Fruit fly (Drosophila melanogaster): ENCODE results near the gene CG5280.

CG5280 gene

DNA sequence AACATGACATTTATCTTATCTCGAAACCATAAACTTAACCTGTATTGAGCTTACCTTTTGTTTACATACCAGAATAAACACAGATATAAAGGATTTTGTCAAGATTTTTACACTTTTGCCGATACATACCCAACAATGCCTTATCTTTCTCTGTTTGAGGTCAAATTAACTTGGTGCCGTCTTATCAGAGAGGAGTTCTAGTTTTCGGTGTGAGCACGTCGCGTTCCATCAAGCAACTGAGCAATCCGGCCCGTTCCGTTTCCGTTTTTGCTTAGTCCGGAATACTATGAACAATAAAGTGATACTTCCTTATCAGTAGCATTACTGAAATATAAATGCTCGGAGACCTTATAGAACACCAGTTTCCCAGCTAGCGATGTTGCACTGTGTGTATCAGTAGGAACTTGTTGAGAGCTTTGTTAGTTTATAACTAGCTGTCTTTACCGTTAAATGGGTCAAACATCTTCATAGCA is 4.1 kb downstream of the CG5280 start, which contains the start of gene Galk (continued):
- no peak for TF ChIP-seq D19A (tag; optimal IDR thresholded peaks at IDR 0.05)
- peak; percentile 52 for TF ChIP-seq Adf1 (GFP tag; IDR thresholded peaks at IDR 0.05)
- no peak for TF ChIP-seq dmrt99B (tag; optimal IDR thresholded peaks at IDR 0.05)
- TF ChIP-seq CG4707 (GFP tag; optimal IDR thresholded peaks at IDR 0.05), result peak; percentile 53
- TF ChIP-seq pb (GFP tag; optimal IDR thresholded peaks at IDR 0.05), result no peak
- TF ChIP-seq CG8359 (GFP tag; optimal IDR thresholded peaks at IDR 0.05; ENCODE audit: borderline replicate concordance), result no peak
- TF ChIP-seq CG1233 (GFP tag; optimal IDR thresholded peaks at IDR 0.05), result peak; percentile 4
- no peak for TF ChIP-seq hbn (GFP tag; IDR thresholded peaks at IDR 0.05; ENCODE audit: partially characterized antibody)
- TF ChIP-seq pzg (GFP tag; optimal IDR thresholded peaks at IDR 0.05), result no peak
- no peak for TF ChIP-seq ham (GFP tag; IDR thresholded peaks at IDR 0.05)
- TF ChIP-seq ranshi (GFP tag; IDR thresholded peaks at IDR 0.05), result peak; percentile 59; the same call in 1 of the 2 replicates
- peak; percentile 24 for TF ChIP-seq CG7786 (GFP tag; optimal IDR thresholded peaks at IDR 0.05)
- TF ChIP-seq Fer2 (tag; optimal IDR thresholded peaks at IDR 0.05), result no peak
- TF ChIP-seq fd102C (GFP tag; optimal IDR thresholded peaks at IDR 0.05), result no peak
- peak; percentile 70; the same call in 1 of the 3 replicates for TF ChIP-seq CG2889 (GFP tag; IDR thresholded peaks at IDR 0.05)
- no peak for TF ChIP-seq trh (GFP tag; optimal IDR thresholded peaks at IDR 0.05)
- 0 out of 2 replicates have a peak, but pooled peaks have one; percentile 10 for TF ChIP-seq seq (GFP tag; IDR thresholded peaks at IDR 0.05)
- peak; percentile 31; the same call in 1 of the 2 replicates for TF ChIP-seq cas (GFP tag; IDR thresholded peaks at IDR 0.05)
- TF ChIP-seq Dref (GFP tag; IDR thresholded peaks at IDR 0.05), result no peak
- peak; percentile 67 for TF ChIP-seq Ada2b (GFP tag; IDR thresholded peaks at IDR 0.05)
- no peak for TF ChIP-seq CG7271 (tag; optimal IDR thresholded peaks at IDR 0.05)
- TF ChIP-seq CG7928 (GFP tag; optimal IDR thresholded peaks at IDR 0.05), result no peak
- no peak for TF ChIP-seq peb (GFP tag; IDR thresholded peaks at IDR 0.05)
- no peak; the same call in 1 of the 2 replicates for TF ChIP-seq Xrp1 (GFP tag; IDR thresholded peaks at IDR 0.05)
- TF ChIP-seq eyg (GFP tag; optimal IDR thresholded peaks at IDR 0.05), result no peak
- TF ChIP-seq Myb (GFP tag; optimal IDR thresholded peaks at IDR 0.05), result no peak
- peak; percentile 22 for TF ChIP-seq CG30403 (GFP tag; optimal IDR thresholded peaks at IDR 0.05)
- TF ChIP-seq Sry-δ (GFP tag; optimal IDR thresholded peaks at IDR 0.05), result no peak
- no peak for TF ChIP-seq Hmx (GFP tag; optimal IDR thresholded peaks at IDR 0.05)
- TF ChIP-seq CG33557 (GFP tag; optimal IDR thresholded peaks at IDR 0.05), result peak; percentile 56
- TF ChIP-seq CTCF (GFP tag; optimal IDR thresholded peaks at IDR 0.05), result no peak
- no peak for TF ChIP-seq CG10321 (GFP tag; IDR thresholded peaks at IDR 0.05)
- TF ChIP-seq CG8388 (GFP tag; optimal IDR thresholded peaks at IDR 0.05), result no peak
- no peak for TF ChIP-seq gem (tag; optimal IDR thresholded peaks at IDR 0.05)
- TF ChIP-seq en (GFP tag; optimal IDR thresholded peaks at IDR 0.05), result no peak
- TF ChIP-seq CG32767 (GFP tag; IDR thresholded peaks at IDR 0.05), result no peak
- TF ChIP-seq Sin3A (optimal IDR thresholded peaks at IDR 0.05), result no peak
- no peak for TF ChIP-seq CG9797 (GFP tag; optimal IDR thresholded peaks at IDR 0.05)
- TF ChIP-seq pho (GFP tag; optimal IDR thresholded peaks at IDR 0.05), result peak; percentile 36
- TF ChIP-seq amos (GFP tag; IDR thresholded peaks at IDR 0.05; ENCODE audit: partially characterized antibody), result no peak
- TF ChIP-seq lab (GFP tag; optimal IDR thresholded peaks at IDR 0.05), result peak; percentile 85
- TF ChIP-seq CG4617 (GFP tag; optimal IDR thresholded peaks at IDR 0.05; ENCODE audit: borderline replicate concordance), result no peak
- TF ChIP-seq CkIIα-i1 (GFP tag; IDR thresholded peaks at IDR 0.05), result no peak
- peak; percentile 87 for TF ChIP-seq CG9932 (GFP tag; IDR thresholded peaks at IDR 0.05)
- TF ChIP-seq CG12942 (GFP tag; optimal IDR thresholded peaks at IDR 0.05), result peak; percentile 11
- no peak for TF ChIP-seq CG10147 (GFP tag; optimal IDR thresholded peaks at IDR 0.05)
- TF ChIP-seq Kr (GFP tag; optimal IDR thresholded peaks at IDR 0.05), result no peak
- peak; percentile 48 for TF ChIP-seq tap (tag; optimal IDR thresholded peaks at IDR 0.05)
- TF ChIP-seq CG9817 (tag; optimal IDR thresholded peaks at IDR 0.05), result peak; percentile 52
- peak; percentile 23 for TF ChIP-seq CG9876 (GFP tag; optimal IDR thresholded peaks at IDR 0.05)
- TF ChIP-seq Deaf1 (tag; optimal IDR thresholded peaks at IDR 0.05), result no peak
- TF ChIP-seq CG17385 (GFP tag; optimal IDR thresholded peaks at IDR 0.05), result no peak
